Worm (Caenorhabditis elegans): Measurements from ENCODE around the gene R08C7.12.

The R08C7.12 gene

ce11 chrIV:4454330-4455173 is 5.0 kb downstream of the R08C7.12 start, which contains the start of gene R08C7.11 (continued):
- TF ChIP-seq nhr-42 (GFP tag; IDR thresholded peaks at IDR 0.05) (no peak), zag-1 (tag; optimal IDR thresholded peaks at IDR 0.05) (no peak), ztf-7 (tag; optimal IDR thresholded peaks at IDR 0.05) (no peak), tag-97 (GFP tag; IDR thresholded peaks at IDR 0.05) (no peak), D1046.2 (GFP tag; IDR thresholded peaks at IDR 0.05) (no peak), hif-1 (tag; optimal IDR thresholded peaks at IDR 0.05) (no peak), nhr-48 (tag; optimal IDR thresholded peaks at IDR 0.05) (peak; percentile 20), zfp-2 (tag; optimal IDR thresholded peaks at IDR 0.05) (no peak), T26A8.4 (GFP tag; IDR thresholded peaks at IDR 0.05) (no peak), gei-8 (GFP tag; optimal IDR thresholded peaks at IDR 0.05) (no peak), R02D3.7 (tag; optimal IDR thresholded peaks at IDR 0.05) (no peak), zip-2 (tag; optimal IDR thresholded peaks at IDR 0.05) (no peak), lin-29 (GFP tag; IDR thresholded peaks at IDR 0.05) (no peak), dmd-8 (GFP tag; IDR thresholded peaks at IDR 0.05) (no peak), lin-39 (tag; optimal IDR thresholded peaks at IDR 0.05) (no peak), cey-2 (tag; optimal IDR thresholded peaks at IDR 0.05; ENCODE audit: borderline replicate concordance, insufficient read depth) (no peak), dmd-6 (GFP tag; IDR thresholded peaks at IDR 0.05) (no peak), Y75B8A.6 (GFP tag; IDR thresholded peaks at IDR 0.05) (no peak), ceh-28 (tag; optimal IDR thresholded peaks at IDR 0.05) (peak; percentile 32), php-3 (GFP tag; IDR thresholded peaks at IDR 0.05) (no peak), Y48G9A.11 (GFP tag; IDR thresholded peaks at IDR 0.05) (no peak), skn-1 (tag; optimal IDR thresholded peaks at IDR 0.05) (no peak), ceh-44 (GFP tag; IDR thresholded peaks at IDR 0.05) (no peak), dve-1 (tag; optimal IDR thresholded peaks at IDR 0.05; ENCODE audit: insufficient read depth) (peak; percentile 21), lir-3 (tag; optimal IDR thresholded peaks at IDR 0.05) (no peak), zip-11 (GFP tag; IDR thresholded peaks at IDR 0.05) (no peak), tra-1 (GFP tag; IDR thresholded peaks at IDR 0.05) (no peak), ama-1 (optimal IDR thresholded peaks at IDR 0.05) (no peak), ZK546.5 (tag; optimal IDR thresholded peaks at IDR 0.05) (no peak), ctbp-1 (GFP tag; IDR thresholded peaks at IDR 0.05) (no peak), aly-2 (tag; optimal IDR thresholded peaks at IDR 0.05) (no peak), Y105C5A.15 (GFP tag; IDR thresholded peaks at IDR 0.05) (no peak), set-16 (GFP tag; IDR thresholded peaks at IDR 0.05) (peak; percentile 75), snpc-4 (tag; optimal IDR thresholded peaks at IDR 0.05) (no peak), daf-12 (tag; optimal IDR thresholded peaks at IDR 0.05) (no peak), mxl-3 (GFP tag; optimal IDR thresholded peaks at IDR 0.05) (peak; percentile 40), fos-1 (tag; optimal IDR thresholded peaks at IDR 0.05) (no peak), hlh-11 (tag; optimal IDR thresholded peaks at IDR 0.05) (peak; percentile 33), nhr-102 (tag; optimal IDR thresholded peaks at IDR 0.05) (no peak), daf-8 (GFP tag; IDR thresholded peaks at IDR 0.05) (no peak), saeg-2 (GFP tag; IDR thresholded peaks at IDR 0.05) (no peak), dpl-1 (GFP tag; optimal IDR thresholded peaks at IDR 0.05) (no peak), lin-13 (GFP tag; optimal IDR thresholded peaks at IDR 0.05) (no peak), ceh-82 (tag; optimal IDR thresholded peaks at IDR 0.05) (no peak), ZK337.2 (GFP tag; IDR thresholded peaks at IDR 0.05) (no peak), F26F4.8 (GFP tag; conservative IDR thresholded peaks at IDR 0.05) (no peak), dmd-9 (GFP tag; IDR thresholded peaks at IDR 0.05) (no peak), unc-62 (GFP tag; optimal IDR thresholded peaks at IDR 0.05 in 1 of 2) (peak in 1 of 2 experiments; percentile 96), unc-62 (tag; optimal IDR thresholded peaks at IDR 0.05) (no peak), hlh-30 (tag; optimal IDR thresholded peaks at IDR 0.05; ENCODE audit: insufficient read depth) (peak; percentile 6), sdz-12 (GFP tag; optimal IDR thresholded peaks at IDR 0.05) (no peak)

All from whole organism, L4 larva.